In the genomic region with DNA sequence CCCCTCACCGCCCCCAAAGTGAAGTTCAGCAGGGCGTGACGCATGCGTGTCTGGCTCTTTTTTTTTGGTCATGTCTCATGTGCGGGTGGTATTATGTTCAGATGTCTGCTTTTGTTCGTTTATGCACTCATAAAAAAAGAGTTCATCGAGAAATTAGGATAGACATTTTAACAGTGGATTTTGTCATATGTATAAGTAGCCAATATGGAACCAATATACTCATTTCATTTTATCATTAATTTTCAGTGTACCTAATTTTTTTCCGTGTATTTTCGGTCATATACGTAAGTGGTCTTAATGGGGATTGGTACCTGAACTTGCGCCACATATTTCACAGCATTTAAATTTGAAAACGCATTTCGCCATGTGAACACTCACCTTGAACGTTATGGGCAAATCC, we compare ENCODE assay signal across 4 fruit fly cellular contexts.
A peak's percentile ranks its signal among the peaks of the same experiment; 100 is the strongest.
TF ChIP-seq lines count a peak whose summit lies in the region.

No protein-coding gene starts in this region.

- no peak for TF ChIP-seq CTCF in whole organism, embryonic (GFP tag; optimal IDR thresholded peaks at IDR 0.05; lab: Kevin White, UChicago)

TF ChIP-seq in whole organism, embryonic, 481 proteins besides CTCF, POLR2A, EP300 and RAD21 (continues in another document):
- peak; percentile 10 for TF ChIP-seq zen (tag; optimal IDR thresholded peaks at IDR 0.05; lab: Kevin White, UChicago)
- no peak for TF ChIP-seq CG8089 (GFP tag; optimal IDR thresholded peaks at IDR 0.05; lab: Kevin White, UChicago)
- TF ChIP-seq Elba2 (GFP tag; optimal IDR thresholded peaks at IDR 0.05; lab: Kevin White, UChicago) = no peak
- peak; percentile 53 for TF ChIP-seq wor (GFP tag; IDR thresholded peaks at IDR 0.05; lab: Robert Waterston, UW)
- no peak for TF ChIP-seq usp (GFP tag; optimal IDR thresholded peaks at IDR 0.05; lab: Kevin White, UChicago)
- no peak for TF ChIP-seq dimm (GFP tag; IDR thresholded peaks at IDR 0.05; lab: Robert Waterston, UW)
- TF ChIP-seq CG15696 (tag; optimal IDR thresholded peaks at IDR 0.05; lab: Kevin White, UChicago) = no peak
- no peak for TF ChIP-seq fru (optimal IDR thresholded peaks at IDR 0.05; lab: Kevin White, UChicago)
- TF ChIP-seq zen2 (GFP tag; IDR thresholded peaks at IDR 0.05; lab: Robert Waterston, UW; ENCODE audit: partially characterized antibody) = no peak
- no peak for TF ChIP-seq insv (GFP tag; optimal IDR thresholded peaks at IDR 0.05; lab: Kevin White, UChicago)
- no peak for TF ChIP-seq ato (GFP tag; IDR thresholded peaks at IDR 0.05; lab: Robert Waterston, UW; ENCODE audit: partially characterized antibody)
- TF ChIP-seq CG10431 (GFP tag; optimal IDR thresholded peaks at IDR 0.05; lab: Kevin White, UChicago) = no peak
- peak; percentile 70; the same call in 1 of the 3 replicates for TF ChIP-seq H15 (GFP tag; IDR thresholded peaks at IDR 0.05; lab: Robert Waterston, UW)
- TF ChIP-seq CG8388 (GFP tag; optimal IDR thresholded peaks at IDR 0.05; lab: Kevin White, UChicago) = peak; percentile 63
- TF ChIP-seq sim (GFP tag; IDR thresholded peaks at IDR 0.05; lab: Robert Waterston, UW) = 0 out of 2 replicates have a peak, but pooled peaks have one; percentile 55
- peak; percentile 57; the same call in 1 of the 2 replicates for TF ChIP-seq Atf6 (GFP tag; IDR thresholded peaks at IDR 0.05; lab: Robert Waterston, UW)
- TF ChIP-seq lola (GFP tag; optimal IDR thresholded peaks at IDR 0.05; lab: Kevin White, UChicago) = peak in 1 of 3 experiments; percentile 21
- no peak for TF ChIP-seq NC2β (GFP tag; optimal IDR thresholded peaks at IDR 0.05; lab: Kevin White, UChicago)
- 0 out of 3 replicates have a peak, but pooled peaks have one; percentile 26 for TF ChIP-seq CG6175 (GFP tag; IDR thresholded peaks at IDR 0.05; lab: Robert Waterston, UW)
- no peak for TF ChIP-seq BEAF-32 (GFP tag; optimal IDR thresholded peaks at IDR 0.05; lab: Kevin White, UChicago)
- TF ChIP-seq sima (GFP tag; optimal IDR thresholded peaks at IDR 0.05; lab: Kevin White, UChicago) = no peak

TF ChIP-seq in whole organism, prepupa, 60 proteins besides CTCF, POLR2A, EP300 and RAD21 (continues in another document):
- TF ChIP-seq dsx (GFP tag; optimal IDR thresholded peaks at IDR 0.05; lab: Kevin White, UChicago; ENCODE audit: poor library complexity, severe bottlenecking) (no peak), CG8319 (GFP tag; optimal IDR thresholded peaks at IDR 0.05; lab: Kevin White, UChicago) (no peak), Ets96B (tag; optimal IDR thresholded peaks at IDR 0.05; lab: Kevin White, UChicago) (peak; percentile 28), CG7368 (GFP tag; optimal IDR thresholded peaks at IDR 0.05; lab: Kevin White, UChicago) (peak; percentile 42), svp (GFP tag; lab: Kevin White, UChicago) (peak; percentile 84), ss (GFP tag; optimal IDR thresholded peaks at IDR 0.05; lab: Kevin White, UChicago) (no peak), acj6 (GFP tag; optimal IDR thresholded peaks at IDR 0.05; lab: Kevin White, UChicago) (peak; percentile 13), CG6276 (GFP tag; optimal IDR thresholded peaks at IDR 0.05; lab: Kevin White, UChicago) (peak; percentile 31), topi (GFP tag; optimal IDR thresholded peaks at IDR 0.05; lab: Kevin White, UChicago) (peak; percentile 77), Smox (GFP tag; optimal IDR thresholded peaks at IDR 0.05; lab: Kevin White, UChicago) (peak; percentile 50), CG6808 (GFP tag; optimal IDR thresholded peaks at IDR 0.05; lab: Kevin White, UChicago) (no peak), CG15336 (GFP tag; IDR thresholded peaks at IDR 0.05; lab: Robert Waterston, UW) (peak; percentile 66), CG6854 (GFP tag; optimal IDR thresholded peaks at IDR 0.05; lab: Kevin White, UChicago) (no peak), CG31627 (GFP tag; optimal IDR thresholded peaks at IDR 0.05; lab: Kevin White, UChicago) (peak; percentile 59), vri (GFP tag; optimal IDR thresholded peaks at IDR 0.05; lab: Kevin White, UChicago) (peak; percentile 32), net (GFP tag; optimal IDR thresholded peaks at IDR 0.05; lab: Kevin White, UChicago) (peak; percentile 34), cyc (GFP tag; optimal IDR thresholded peaks at IDR 0.05; lab: Kevin White, UChicago) (peak; percentile 78), CG1621 (tag; optimal IDR thresholded peaks at IDR 0.05; lab: Kevin White, UChicago) (no peak), eg (GFP tag; IDR thresholded peaks at IDR 0.05; lab: Robert Waterston, UW) (peak; percentile 79), Sox14 (GFP tag; optimal IDR thresholded peaks at IDR 0.05; lab: Kevin White, UChicago) (peak; percentile 13), OdsH (GFP tag; optimal IDR thresholded peaks at IDR 0.05; lab: Kevin White, UChicago) (peak; percentile 39), Hr4 (GFP tag; optimal IDR thresholded peaks at IDR 0.05; lab: Kevin White, UChicago) (peak; percentile 53)

TF ChIP-seq in whole organism, pupa, 21 proteins besides CTCF, POLR2A, EP300 and RAD21:
- TF ChIP-seq Pif1B (GFP tag; optimal IDR thresholded peaks at IDR 0.05; lab: Kevin White, UChicago) = no peak
- TF ChIP-seq CG4496 (GFP tag; IDR thresholded peaks at IDR 0.05; lab: Robert Waterston, UW) = peak; percentile 32; the same call in 1 of the 3 replicates
- TF ChIP-seq CG12605 (GFP tag; IDR thresholded peaks at IDR 0.05; lab: Robert Waterston, UW) = no peak
- no peak for TF ChIP-seq fd96Ca (GFP tag; IDR thresholded peaks at IDR 0.05; lab: Robert Waterston, UW)
- 0 out of 2 replicates have a peak, but pooled peaks have one; percentile 53 for TF ChIP-seq CG32121 (GFP tag; IDR thresholded peaks at IDR 0.05; lab: Robert Waterston, UW)
- TF ChIP-seq Pif1A (GFP tag; optimal IDR thresholded peaks at IDR 0.05; lab: Kevin White, UChicago) = peak; percentile 56
- TF ChIP-seq CG8159 (tag; optimal IDR thresholded peaks at IDR 0.05; lab: Kevin White, UChicago) = peak; percentile 17
- TF ChIP-seq CG14655 (GFP tag; optimal IDR thresholded peaks at IDR 0.05; lab: Kevin White, UChicago) = peak; percentile 24
- peak; percentile 32 for TF ChIP-seq CG8301 (tag; optimal IDR thresholded peaks at IDR 0.05; lab: Kevin White, UChicago)
- no peak for TF ChIP-seq CG17806 (tag; optimal IDR thresholded peaks at IDR 0.05; lab: Kevin White, UChicago)
- peak; percentile 63 for TF ChIP-seq Ets98B (GFP tag; IDR thresholded peaks at IDR 0.05; lab: Robert Waterston, UW)
- no peak for TF ChIP-seq CG34367 (tag; optimal IDR thresholded peaks at IDR 0.05; lab: Kevin White, UChicago)
- TF ChIP-seq CG10348 (GFP tag; IDR thresholded peaks at IDR 0.05; lab: Robert Waterston, UW) = no peak
- TF ChIP-seq gl (tag; optimal IDR thresholded peaks at IDR 0.05; lab: Kevin White, UChicago) = no peak
TF ChIP-seq in whole organism, pupa: peak in this region for 7.

TF ChIP-seq in whole organism, wandering third instar larva, 38 proteins besides CTCF, POLR2A, EP300 and RAD21:
- TF ChIP-seq h (GFP tag; optimal IDR thresholded peaks at IDR 0.05; lab: Kevin White, UChicago) (peak; percentile 83), lola (GFP tag; optimal IDR thresholded peaks at IDR 0.05; lab: Kevin White, UChicago) (no peak), foxo (GFP tag; optimal IDR thresholded peaks at IDR 0.05; lab: Kevin White, UChicago) (peak in 1 of 2 experiments; percentile 48), psq (GFP tag; optimal IDR thresholded peaks at IDR 0.05; lab: Kevin White, UChicago) (peak; percentile 20), CG32264 (GFP tag; optimal IDR thresholded peaks at IDR 0.05; lab: Kevin White, UChicago) (peak; percentile 42), br (GFP tag; optimal IDR thresholded peaks at IDR 0.05; lab: Kevin White, UChicago) (peak; percentile 41), Sp1 (GFP tag; optimal IDR thresholded peaks at IDR 0.05; lab: Kevin White, UChicago) (peak; percentile 47), sage (GFP tag; optimal IDR thresholded peaks at IDR 0.05; lab: Kevin White, UChicago) (peak; percentile 17), tai (GFP tag; optimal IDR thresholded peaks at IDR 0.05; lab: Kevin White, UChicago) (no peak), sv (GFP tag; optimal IDR thresholded peaks at IDR 0.05; lab: Kevin White, UChicago) (peak; percentile 25), N (GFP tag; optimal IDR thresholded peaks at IDR 0.05; lab: Kevin White, UChicago) (no peak), ey (GFP tag; optimal IDR thresholded peaks at IDR 0.05; lab: Kevin White, UChicago) (peak; percentile 50), Hr78 (GFP tag; optimal IDR thresholded peaks at IDR 0.05; lab: Kevin White, UChicago) (no peak), dmrt93B (GFP tag; optimal IDR thresholded peaks at IDR 0.05; lab: Kevin White, UChicago) (peak; percentile 38), OdsH (GFP tag; optimal IDR thresholded peaks at IDR 0.05; lab: Kevin White, UChicago) (peak; percentile 49), fru (GFP tag; optimal IDR thresholded peaks at IDR 0.05; lab: Kevin White, UChicago) (peak; percentile 31), dsf (GFP tag; optimal IDR thresholded peaks at IDR 0.05; lab: Kevin White, UChicago; ENCODE audit: borderline replicate concordance) (no peak), woc (GFP tag; optimal IDR thresholded peaks at IDR 0.05; lab: Kevin White, UChicago) (peak; percentile 52), HLH106 (tag; optimal IDR thresholded peaks at IDR 0.05; lab: Kevin White, UChicago) (peak; percentile 63), Myc (optimal IDR thresholded peaks at IDR 0.05; lab: Kevin White, UChicago) (no peak), usp (GFP tag; optimal IDR thresholded peaks at IDR 0.05; lab: Kevin White, UChicago) (no peak)
